Worm (Caenorhabditis elegans) whole organism, young adult: ENCODE data around the gene skpo-1.

Experiments used
- F22D6.2 ChIP-seq: sonication (generic microtip); optimal IDR thresholded peaks from 2 replicates; lab custom pipeline; 2016; ENCODE audit warnings: mild to moderate bottlenecking, missing genetic modification characterization, missing compliant biosample characterization
- him-1 ChIP-seq: sonication (generic microtip); optimal IDR thresholded peaks from 2 replicates; lab custom pipeline; 2016; ENCODE audit warnings: missing genotype, missing genetic modification reagents, missing genetic modification characterization, missing compliant biosample characterization
- let-607 ChIP-seq, 2 experiments: fragments of 200-800 bp in 1 of 2; sonication (Bioruptor generic) in 1 of 2; sonication (generic microtip) in 1 of 2; optimal IDR thresholded peaks; 2 replicates each; lab custom pipeline; 2016 to 2018; ENCODE audit warnings: mild to moderate bottlenecking in 2 of 2, missing compliant biosample characterization in 2 of 2, missing genetic modification characterization in 2 of 2, moderate library complexity in 2 of 2, missing genotype in 1 of 2
- lsy-27 ChIP-seq: sonication (generic microtip); optimal IDR thresholded peaks from 2 replicates; lab custom pipeline; 2017; ENCODE audit warnings: missing genetic modification characterization, mild to moderate bottlenecking, missing compliant biosample characterization, antibody characterized with exemption, missing genotype, borderline replicate concordance; ENCODE audit not compliant: insufficient read depth
- tlf-1 ChIP-seq: fragments of 200-800 bp; sonication (Bioruptor generic); optimal IDR thresholded peaks from 2 replicates; lab custom pipeline; 2018; ENCODE audit warnings: mild to moderate bottlenecking, missing genetic modification characterization, missing compliant biosample characterization
- unc-130 ChIP-seq: sonication (generic microtip); optimal IDR thresholded peaks from 2 replicates; lab custom pipeline; 2016; ENCODE audit warnings: missing genetic modification reagents, missing genetic modification characterization, missing compliant biosample characterization
- unc-62 ChIP-seq: fragments of 150-350 bp; optimal IDR thresholded peaks from 2 replicates; lab custom pipeline; 2014; ENCODE audit warnings: missing biosample characterization, missing genetic modification reagents, missing genetic modification characterization

ce11 chrII:8358466-8358865, 46.2 kb downstream of the skpo-1 start:
- TF ChIP-seq tlf-1 (GFP tag; lab: Kevin White, UChicago) (no peak), unc-130 (GFP tag; lab: Kevin White, UChicago) (no peak), lsy-27 (no peak), let-607 (tag; optimal IDR thresholded peaks at IDR 0.05; lab: Kevin White, UChicago) (no peak), him-1 (tag; lab: Kevin White, UChicago) (no peak), F22D6.2 (tag; lab: Kevin White, UChicago) (no peak), unc-62 (GFP tag; lab: Kevin White, UChicago) (no peak)
